Worm (Caenorhabditis elegans): ENCODE measurements around the gene nhr-104.
A peak's percentile ranks its signal among the peaks of the same experiment; 100 is the strongest.

nhr-104 gene

DNA sequence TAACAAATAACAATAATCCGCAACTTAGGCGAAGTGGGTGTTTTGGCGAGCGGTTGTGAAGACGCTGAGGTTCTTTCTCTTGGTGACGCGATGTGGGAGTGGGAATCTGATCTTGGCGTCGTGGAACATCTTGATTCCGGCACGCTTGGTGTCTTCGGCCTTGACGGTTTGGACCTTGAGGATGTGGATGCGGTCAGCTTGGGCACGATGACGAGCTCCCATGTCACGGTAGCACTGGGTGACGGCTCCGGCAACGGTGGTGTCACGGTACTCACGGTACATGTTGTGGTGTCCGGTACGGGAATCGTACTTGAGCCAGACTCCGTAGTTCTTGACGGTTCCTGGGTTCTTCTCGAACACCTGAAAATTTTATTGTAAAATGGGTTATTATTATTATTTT lies 39.3 kb downstream of the nhr-104 start:
- TF ChIP-seq ceh-14 (tag; optimal IDR thresholded peaks at IDR 0.05) (no peak), hlh-15 (tag; optimal IDR thresholded peaks at IDR 0.05) (no peak), ceh-22 (tag; optimal IDR thresholded peaks at IDR 0.05) (no peak), hlh-30 (tag; optimal IDR thresholded peaks at IDR 0.05; ENCODE audit: insufficient read depth) (no peak), mec-3 (tag; optimal IDR thresholded peaks at IDR 0.05; ENCODE audit: borderline replicate concordance) (no peak)

DNA sequence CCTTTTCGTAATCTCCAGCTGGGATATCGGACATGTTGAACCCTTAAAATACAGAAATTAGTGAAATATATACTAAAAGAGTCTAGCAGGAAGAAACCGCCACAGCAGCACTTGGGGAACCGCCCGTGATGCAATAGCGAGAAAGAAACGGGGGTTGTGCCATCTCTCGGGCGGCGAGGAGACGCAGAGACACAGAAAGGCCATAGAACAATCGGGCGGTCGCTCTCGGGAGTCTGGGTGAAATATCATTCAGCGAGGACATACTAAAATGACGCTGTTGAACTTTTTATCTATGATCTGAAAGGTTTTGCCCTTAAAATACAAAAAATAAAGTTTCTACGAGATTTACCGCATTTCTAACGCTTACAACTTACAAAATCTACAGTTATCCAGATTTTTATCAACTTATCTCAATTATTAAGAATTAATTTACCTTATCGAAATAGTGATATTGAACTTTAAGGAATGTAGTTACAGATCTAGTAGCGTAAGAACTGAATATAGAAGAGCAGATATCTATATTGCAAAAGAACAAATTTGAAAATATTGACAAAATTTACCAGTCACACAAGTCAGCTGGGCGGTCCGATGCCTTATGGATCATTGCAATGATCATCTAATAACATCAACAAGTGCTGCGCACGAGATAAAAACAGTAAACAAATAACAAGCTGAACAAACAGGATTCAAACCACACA lies 39.9 kb downstream of the nhr-104 start, which contains the start of gene cyc-2.1:
Gene cyc-2.1 (minus strand): TSS at position 605 of the 698 bp plus-strand sequence.
- TF ChIP-seq unc-86 (tag; optimal IDR thresholded peaks at IDR 0.05) (no peak), ceh-31 (tag; optimal IDR thresholded peaks at IDR 0.05) (peak; percentile 43), elt-2 (tag; optimal IDR thresholded peaks at IDR 0.05) (peak; percentile 62), pax-1 (tag; optimal IDR thresholded peaks at IDR 0.05) (no peak), dmd-4 (tag; optimal IDR thresholded peaks at IDR 0.05; ENCODE audit: borderline replicate concordance) (no peak), unc-55 (GFP tag; optimal IDR thresholded peaks at IDR 0.05) (peak; percentile 22), gmeb-2 (tag; optimal IDR thresholded peaks at IDR 0.05) (no peak), ceh-19 (GFP tag; optimal IDR thresholded peaks at IDR 0.05) (no peak), tbx-2 (tag; optimal IDR thresholded peaks at IDR 0.05) (peak; percentile 9), hlh-13 (GFP tag; optimal IDR thresholded peaks at IDR 0.05) (no peak), hlh-15 (tag; optimal IDR thresholded peaks at IDR 0.05) (no peak), syd-9 (tag; optimal IDR thresholded peaks at IDR 0.05) (no peak), lin-11 (tag; optimal IDR thresholded peaks at IDR 0.05) (no peak), Y22D7AL.16 (tag; optimal IDR thresholded peaks at IDR 0.05) (no peak), C08G9.2 (tag; optimal IDR thresholded peaks at IDR 0.05) (no peak), fkh-10 (GFP tag; optimal IDR thresholded peaks at IDR 0.05) (no peak), che-1 (tag; optimal IDR thresholded peaks at IDR 0.05) (no peak), ceh-9 (tag; optimal IDR thresholded peaks at IDR 0.05) (no peak), elt-4 (tag; optimal IDR thresholded peaks at IDR 0.05) (no peak), ceh-18 (tag; optimal IDR thresholded peaks at IDR 0.05) (peak; percentile 15), lim-6 (tag; optimal IDR thresholded peaks at IDR 0.05) (no peak), ceh-24 (tag; optimal IDR thresholded peaks at IDR 0.05) (no peak), unc-42 (tag; optimal IDR thresholded peaks at IDR 0.05) (no peak), ets-4 (tag; optimal IDR thresholded peaks at IDR 0.05) (no peak), odd-2 (tag; optimal IDR thresholded peaks at IDR 0.05) (no peak), ceh-6 (GFP tag; optimal IDR thresholded peaks at IDR 0.05) (no peak), sox-4 (tag; optimal IDR thresholded peaks at IDR 0.05) (no peak), fkh-6 (tag; optimal IDR thresholded peaks at IDR 0.05) (no peak), pag-3 (tag; optimal IDR thresholded peaks at IDR 0.05; ENCODE audit: borderline replicate concordance) (no peak), pha-2 (tag; optimal IDR thresholded peaks at IDR 0.05) (peak; percentile 28), eyg-1 (tag; optimal IDR thresholded peaks at IDR 0.05) (no peak), T23F11.4 (GFP tag; optimal IDR thresholded peaks at IDR 0.05) (no peak), nfya-1 (tag; optimal IDR thresholded peaks at IDR 0.05) (peak; percentile 62), ceh-34 (tag; optimal IDR thresholded peaks at IDR 0.05) (peak; percentile 37), ceh-45 (GFP tag; IDR thresholded peaks at IDR 0.05) (no peak), zip-5 (tag; optimal IDR thresholded peaks at IDR 0.05) (no peak), mec-3 (tag; optimal IDR thresholded peaks at IDR 0.05; ENCODE audit: borderline replicate concordance) (no peak), F13H6.1 (tag; optimal IDR thresholded peaks at IDR 0.05) (no peak), K02D7.2 (tag; optimal IDR thresholded peaks at IDR 0.05) (no peak), ama-1 (optimal IDR thresholded peaks at IDR 0.05) (no peak), ceh-14 (tag; optimal IDR thresholded peaks at IDR 0.05) (no peak), ttx-3 (tag; optimal IDR thresholded peaks at IDR 0.05) (no peak), sox-2 (GFP tag; IDR thresholded peaks at IDR 0.05) (no peak), unc-3 (GFP tag; conservative IDR thresholded peaks at IDR 0.05) (no peak), unc-3 (tag; optimal IDR thresholded peaks at IDR 0.05) (no peak), ceh-30 (tag; optimal IDR thresholded peaks at IDR 0.05) (no peak), pat-9 (tag; optimal IDR thresholded peaks at IDR 0.05) (no peak), hlh-6 (tag; optimal IDR thresholded peaks at IDR 0.05) (no peak)
